Fruit fly (Drosophila melanogaster): Measurements from ENCODE around the gene Mo25.

Mo25 gene

DNA sequence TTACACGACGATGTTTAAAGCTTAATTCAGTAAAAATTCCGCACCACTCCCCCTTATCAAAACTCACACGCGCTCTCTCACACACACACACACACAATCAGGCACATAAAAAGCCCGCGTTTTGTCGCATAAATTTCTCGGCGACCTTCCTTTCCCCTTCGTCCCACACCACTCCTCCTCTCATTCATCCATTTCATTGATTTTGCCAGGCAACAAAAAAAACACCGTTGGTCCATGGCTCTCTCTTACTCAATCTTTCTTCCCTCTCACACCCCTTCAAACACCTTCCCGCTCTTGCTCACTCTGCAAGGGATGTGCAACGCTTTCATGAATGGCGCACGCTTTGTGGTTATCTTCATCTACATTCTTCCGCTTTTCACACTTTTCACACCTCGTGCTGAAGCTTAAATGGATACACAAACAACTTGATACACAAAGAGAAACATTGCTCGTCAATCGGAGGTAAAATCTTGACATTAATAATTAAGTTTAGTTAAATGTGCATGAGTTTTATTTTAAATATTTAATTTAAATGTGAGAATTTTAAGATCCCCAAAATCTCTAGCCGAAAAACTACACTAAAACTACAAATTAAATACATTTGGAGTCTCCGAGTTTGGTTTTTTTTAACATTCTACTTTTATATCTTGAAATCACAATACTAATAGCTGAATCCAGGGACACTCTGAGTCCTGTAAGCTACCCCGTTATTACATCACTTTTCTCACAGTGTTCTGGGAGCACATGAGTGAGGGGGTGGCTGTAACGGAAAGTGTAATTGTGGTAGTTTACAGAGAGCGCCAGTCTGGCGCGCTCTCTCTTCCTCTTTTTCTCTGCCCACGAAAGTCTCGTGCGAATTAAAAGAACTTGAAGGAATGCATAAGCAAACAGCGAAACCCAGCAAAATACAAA lies 44.9 kb upstream of the Mo25 start:
- TF ChIP-seq GATAd (GFP tag; optimal IDR thresholded peaks at IDR 0.05) = no peak
- peak; percentile 82 for TF ChIP-seq Hnf4 (GFP tag; optimal IDR thresholded peaks at IDR 0.05)
- peak; percentile 92 for TF ChIP-seq HLH106 (tag; optimal IDR thresholded peaks at IDR 0.05)
- peak; percentile 14 for TF ChIP-seq Mio (GFP tag; optimal IDR thresholded peaks at IDR 0.05)
- peak; percentile 62 for TF ChIP-seq CrebA (GFP tag; optimal IDR thresholded peaks at IDR 0.05; ENCODE audit: borderline replicate concordance)
- TF ChIP-seq ey (GFP tag; optimal IDR thresholded peaks at IDR 0.05) = peak; percentile 86
- TF ChIP-seq dl (GFP tag; optimal IDR thresholded peaks at IDR 0.05; ENCODE audit: insufficient read depth in 1 of 2, partially characterized antibody in 2 of 2) = peak in 1 of 2 experiments; percentile 4
- TF ChIP-seq lola (GFP tag; optimal IDR thresholded peaks at IDR 0.05) = no peak
- TF ChIP-seq Rel (GFP tag; optimal IDR thresholded peaks at IDR 0.05) = peak; percentile 74
- TF ChIP-seq Rel (tag; optimal IDR thresholded peaks at IDR 0.05) = peak; percentile 68
- TF ChIP-seq tai (GFP tag; optimal IDR thresholded peaks at IDR 0.05) = peak; percentile 57
- TF ChIP-seq foxo (GFP tag; optimal IDR thresholded peaks at IDR 0.05) = peak; percentile 52 to 94
- peak; percentile 93 for TF ChIP-seq dmrt93B (GFP tag; optimal IDR thresholded peaks at IDR 0.05)
- no peak for TF ChIP-seq usp (GFP tag; optimal IDR thresholded peaks at IDR 0.05)
- TF ChIP-seq dsf (GFP tag; optimal IDR thresholded peaks at IDR 0.05; ENCODE audit: borderline replicate concordance) = peak; percentile 29
- no peak for TF ChIP-seq pan (optimal IDR thresholded peaks at IDR 0.05)
- TF ChIP-seq jim (GFP tag; optimal IDR thresholded peaks at IDR 0.05) = no peak
- no peak for TF ChIP-seq Vsx2 (GFP tag; optimal IDR thresholded peaks at IDR 0.05; ENCODE audit: partially characterized antibody)
- TF ChIP-seq woc (GFP tag; optimal IDR thresholded peaks at IDR 0.05) = peak; percentile 80
- TF ChIP-seq CG32264 (GFP tag; optimal IDR thresholded peaks at IDR 0.05) = peak; percentile 83
- peak; percentile 19 for TF ChIP-seq Dif (GFP tag; optimal IDR thresholded peaks at IDR 0.05; ENCODE audit: partially characterized antibody)
- TF ChIP-seq Dfd (GFP tag; optimal IDR thresholded peaks at IDR 0.05) = no peak
- TF ChIP-seq sv (GFP tag; optimal IDR thresholded peaks at IDR 0.05) = peak; percentile 95
- peak; percentile 43 for TF ChIP-seq sage (GFP tag; optimal IDR thresholded peaks at IDR 0.05)
- TF ChIP-seq Abd-B (GFP tag; optimal IDR thresholded peaks at IDR 0.05) = no peak
- peak; percentile 89 for TF ChIP-seq psq (GFP tag; optimal IDR thresholded peaks at IDR 0.05)
- TF ChIP-seq h (GFP tag; optimal IDR thresholded peaks at IDR 0.05) = peak; percentile 89
- peak; percentile 90 for TF ChIP-seq fru (GFP tag; optimal IDR thresholded peaks at IDR 0.05)
- no peak for TF ChIP-seq Hr78 (GFP tag; optimal IDR thresholded peaks at IDR 0.05)
- TF ChIP-seq rgr (GFP tag; optimal IDR thresholded peaks at IDR 0.05) = peak; percentile 89
- TF ChIP-seq CG9705 (GFP tag; optimal IDR thresholded peaks at IDR 0.05) = peak; percentile 80
- no peak for TF ChIP-seq Myc (optimal IDR thresholded peaks at IDR 0.05)
- TF ChIP-seq Sp1 (GFP tag; optimal IDR thresholded peaks at IDR 0.05) = peak; percentile 93
- peak; percentile 86 for TF ChIP-seq OdsH (GFP tag; optimal IDR thresholded peaks at IDR 0.05)
- TF ChIP-seq Hr83 (GFP tag; optimal IDR thresholded peaks at IDR 0.05; ENCODE audit: poor library complexity, severe bottlenecking) = peak; percentile 50
- TF ChIP-seq brk (GFP tag; optimal IDR thresholded peaks at IDR 0.05) = peak; percentile 69
- peak; percentile 58 for TF ChIP-seq Jra (GFP tag; optimal IDR thresholded peaks at IDR 0.05)
- TF ChIP-seq N (GFP tag; optimal IDR thresholded peaks at IDR 0.05) = peak; percentile 10
- peak; percentile 84 for TF ChIP-seq br (GFP tag; optimal IDR thresholded peaks at IDR 0.05)

DNA sequence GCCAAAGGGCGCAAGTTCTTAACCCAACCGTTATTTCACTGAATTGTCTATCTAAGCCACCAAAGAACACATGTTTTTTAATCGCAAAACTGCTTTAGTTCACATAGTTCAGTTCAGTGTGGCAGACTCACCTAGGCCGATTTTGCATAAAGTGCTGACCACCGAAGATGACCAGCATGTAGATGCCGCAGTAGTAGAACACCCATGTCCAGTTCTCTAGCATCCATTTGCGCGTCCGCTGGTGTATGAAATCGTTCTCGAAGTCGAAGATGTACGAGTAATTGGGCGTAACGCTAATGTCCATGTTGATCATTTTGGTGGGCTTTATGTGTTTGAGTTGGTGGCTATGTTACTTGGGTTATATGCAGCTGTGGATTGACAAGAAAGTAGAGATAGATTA lies 43.8 kb upstream of the Mo25 start:
- TF ChIP-seq Mio (GFP tag; optimal IDR thresholded peaks at IDR 0.05) (no peak), Vsx2 (GFP tag; optimal IDR thresholded peaks at IDR 0.05; ENCODE audit: partially characterized antibody) (no peak), CG32264 (GFP tag; optimal IDR thresholded peaks at IDR 0.05) (no peak), lola (GFP tag; optimal IDR thresholded peaks at IDR 0.05) (no peak), Hnf4 (GFP tag; optimal IDR thresholded peaks at IDR 0.05) (no peak), N (GFP tag; optimal IDR thresholded peaks at IDR 0.05) (no peak), Jra (GFP tag; optimal IDR thresholded peaks at IDR 0.05) (no peak), usp (GFP tag; optimal IDR thresholded peaks at IDR 0.05) (no peak)

Measured in whole organism, wandering third instar larva.